Fruit fly (Drosophila melanogaster) S2 (cell line): ENCODE measurements around the gene Jhbp12.

ENCODE experiments used
- CG8478 ChIP-seq: fragments of >200 bp; optimal IDR thresholded peaks from 2 replicates; lab custom pipeline; 2018
- CTCF ChIP-seq, 2 experiments: fragments of >200 bp; optimal IDR thresholded peaks; 2 replicates each; lab custom pipeline; 2018

DNA sequence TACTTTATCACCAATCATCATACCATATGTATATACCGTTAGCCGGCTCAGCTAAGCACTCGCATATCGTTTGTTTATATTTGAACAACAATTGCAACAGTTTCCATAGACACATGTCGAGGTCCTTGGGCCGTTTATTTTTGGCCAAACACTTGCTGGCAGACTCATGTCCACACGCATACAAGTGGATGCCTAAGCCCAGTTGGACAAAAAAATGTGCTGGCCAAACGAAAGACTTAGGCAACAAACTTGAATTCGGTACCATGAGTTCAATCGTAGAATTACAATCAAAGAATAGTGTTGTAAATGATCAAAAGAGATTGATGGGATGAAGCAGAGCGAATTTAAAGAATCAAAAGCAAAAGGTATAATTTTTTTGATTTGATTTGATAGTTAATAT is 1.0 kb upstream of the Jhbp12 start, which contains the start of gene CG13622:
- TF ChIP-seq CTCF (optimal IDR thresholded peaks at IDR 0.05; lab: Kevin White, UChicago) (no peak), CG8478 (no peak)
